Fruit fly (Drosophila melanogaster) whole organism, embryonic: ENCODE results near the gene CG12589.

Experiments
- CkIIα-i1 ChIP-seq: fragments of 200-800 bp; sonication (Bioruptor generic); IDR thresholded peaks from 2 replicates; pipeline ENCODE4 v1.3.6; 2022; ENCODE audit warnings: missing biosample characterization, missing genetic modification characterization
- Rx ChIP-seq: fragments of 200-800 bp; sonication (Bioruptor generic); IDR thresholded peaks from 2 replicates; pipeline ENCODE4 v1.3.6; 2022; ENCODE audit warnings: missing biosample characterization, missing genetic modification characterization
- h ChIP-seq: fragments of >200 bp; optimal IDR thresholded peaks from 2 replicates; lab custom pipeline; 2017

DNA sequence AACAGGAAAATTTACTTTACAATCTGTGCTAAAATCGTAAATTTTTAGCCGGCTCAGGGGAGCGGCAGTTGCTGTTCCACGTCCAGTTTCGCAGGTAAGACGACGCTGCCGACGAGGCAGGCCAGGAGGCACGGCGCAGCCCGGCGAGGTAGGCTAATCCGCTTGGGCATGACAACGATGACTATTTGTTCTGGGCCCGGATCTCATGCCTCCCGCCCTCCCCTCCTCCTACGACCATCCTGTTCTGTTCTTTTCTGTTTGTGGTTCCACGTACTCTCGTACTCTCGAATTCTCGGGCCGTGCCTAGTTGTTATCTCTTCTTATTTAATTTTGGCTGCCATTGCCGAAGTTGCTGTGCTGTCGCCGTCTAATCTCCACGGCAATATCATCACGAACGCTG is 48.5 kb downstream of the CG12589 start:
- TF ChIP-seq CkIIα-i1 (GFP tag; lab: Robert Waterston, UW) = no peak
- TF ChIP-seq Rx (GFP tag; lab: Robert Waterston, UW) = no peak
- TF ChIP-seq h (lab: Kevin White, UChicago) = no peak
